Worm (Caenorhabditis elegans) whole organism, L3 larva: ENCODE results near the gene ZK370.6.

ENCODE experiments used
- ceh-16 ChIP-seq: sonication (generic microtip); optimal IDR thresholded peaks from 2 replicates; lab custom pipeline; 2017; ENCODE audit warnings: missing biosample characterization, missing genetic modification characterization
- ceh-82 ChIP-seq: fragments of 150-350 bp; optimal IDR thresholded peaks from 2 replicates; lab custom pipeline; 2014; ENCODE audit warnings: missing biosample characterization, missing genetic modification characterization
- elt-1 ChIP-seq: fragments of 150-350 bp; optimal IDR thresholded peaks from 2 replicates; lab custom pipeline; 2014; ENCODE audit warnings: missing biosample characterization, missing genetic modification characterization
- elt-2 ChIP-seq: sonication (generic microtip); optimal IDR thresholded peaks from 2 replicates; lab custom pipeline; 2016; ENCODE audit warnings: missing genetic modification reagents, mild to moderate bottlenecking, missing genetic modification characterization, missing compliant biosample characterization
- fkh-10 ChIP-seq: sonication (generic microtip); optimal IDR thresholded peaks from 2 replicates; lab custom pipeline; 2017; ENCODE audit warnings: missing biosample characterization, missing genetic modification reagents, missing genetic modification characterization
- jun-1 ChIP-seq: fragments of 150-350 bp; optimal IDR thresholded peaks from 2 replicates; lab custom pipeline; 2014; ENCODE audit warnings: missing biosample characterization, missing genetic modification reagents, missing genetic modification characterization
- nfya-1 ChIP-seq: sonication (generic microtip); optimal IDR thresholded peaks from 2 replicates; lab custom pipeline; 2017; ENCODE audit warnings: missing genetic modification characterization, mild to moderate bottlenecking, missing compliant biosample characterization, antibody characterized with exemption, moderate library complexity; ENCODE audit not compliant: insufficient read depth
- nhr-11 ChIP-seq: fragments of 150-350 bp; optimal IDR thresholded peaks from 2 replicates; lab custom pipeline; 2014; ENCODE audit warnings: missing biosample characterization, missing genetic modification characterization
- nhr-28 ChIP-seq: fragments of 150-350 bp; optimal IDR thresholded peaks from 2 replicates; lab custom pipeline; 2014; ENCODE audit warnings: missing biosample characterization, missing genetic modification characterization
- snpc-4 ChIP-seq: fragments of 150-350 bp; optimal IDR thresholded peaks from 2 replicates; lab custom pipeline; 2014; ENCODE audit warnings: missing biosample characterization, missing genetic modification characterization
- tbx-2 ChIP-seq: sonication (generic microtip); optimal IDR thresholded peaks from 2 replicates; lab custom pipeline; 2016; ENCODE audit warnings: mild to moderate bottlenecking, missing genetic modification characterization, missing compliant biosample characterization
- unc-62 ChIP-seq: fragments of 150-350 bp; sonication (generic microtip); optimal IDR thresholded peaks from 4 replicates; lab custom pipeline; 2014; ENCODE audit warnings: missing biosample characterization, missing genetic modification reagents, missing genetic modification characterization
- ztf-11 ChIP-seq: fragments of 150-350 bp; optimal IDR thresholded peaks from 2 replicates; lab custom pipeline; 2014; ENCODE audit warnings: missing biosample characterization, missing genetic modification characterization

DNA sequence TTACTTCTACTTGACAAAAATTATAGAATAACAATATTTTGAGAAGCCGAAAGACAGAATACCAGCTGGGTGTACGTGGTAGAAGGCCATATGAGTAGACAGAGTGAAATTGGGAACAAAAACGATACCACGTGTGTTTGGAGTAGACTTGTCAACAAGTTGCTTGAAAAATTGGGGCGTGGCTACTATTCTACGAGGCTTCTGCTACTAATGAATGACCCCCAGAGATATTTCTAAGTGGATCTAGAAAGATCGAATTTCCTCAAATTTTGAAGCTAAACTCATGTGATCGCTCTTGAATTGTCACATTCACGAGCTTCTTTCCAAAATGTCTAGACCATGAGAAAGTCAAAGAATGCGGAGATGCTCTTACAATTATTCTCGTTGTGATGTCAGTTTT lies 18.4 kb upstream of the ZK370.6 start:
- no peak for TF ChIP-seq jun-1 (tag; lab: Kevin White, UChicago)
- no peak for TF ChIP-seq nhr-28 (tag; lab: Kevin White, UChicago)
- no peak for TF ChIP-seq fkh-10
- no peak for TF ChIP-seq nfya-1 (tag; lab: Kevin White, UChicago)
- no peak for TF ChIP-seq snpc-4 (tag; lab: Kevin White, UChicago)
- no peak for TF ChIP-seq nhr-11 (tag; lab: Kevin White, UChicago)
- TF ChIP-seq ztf-11, result no peak
- no peak for TF ChIP-seq unc-62 (GFP tag; lab: Kevin White, UChicago)
- no peak for TF ChIP-seq ceh-82 (tag; lab: Kevin White, UChicago)
- no peak for TF ChIP-seq tbx-2 (tag; lab: Kevin White, UChicago)
- TF ChIP-seq ceh-16 (tag; lab: Kevin White, UChicago), result no peak
- TF ChIP-seq elt-2 (tag; lab: Kevin White, UChicago), result no peak
- no peak for TF ChIP-seq elt-1 (tag; lab: Kevin White, UChicago)
